Fruit fly (Drosophila melanogaster): ENCODE data around the gene beta-PheRS.

The beta-PheRS gene

dm6 chr3R:24221334-24222302 lies 30.9 kb downstream of the beta-PheRS start, which contains the start of gene twin (continued):
- TF ChIP-seq twi (tag; optimal IDR thresholded peaks at IDR 0.05) = peak; percentile 38
- no peak; the same call in 2 of the 3 replicates for TF ChIP-seq Opbp (GFP tag; IDR thresholded peaks at IDR 0.05; ENCODE audit: partially characterized antibody)
- no peak for TF ChIP-seq Lhr (GFP tag; optimal IDR thresholded peaks at IDR 0.05)
- peak; percentile 46 for TF ChIP-seq CG18476 (GFP tag; optimal IDR thresholded peaks at IDR 0.05)
- TF ChIP-seq ci (GFP tag; IDR thresholded peaks at IDR 0.05) = peak; percentile 47; the same call in 1 of the 3 replicates
- peak; percentile 51 for TF ChIP-seq CG12155 (GFP tag; optimal IDR thresholded peaks at IDR 0.05)
- TF ChIP-seq CG30403 (GFP tag; optimal IDR thresholded peaks at IDR 0.05) = peak; percentile 74
- no peak for TF ChIP-seq Jarid2 (GFP tag; optimal IDR thresholded peaks at IDR 0.05)
- peak; percentile 62 for TF ChIP-seq CG11723 (GFP tag; optimal IDR thresholded peaks at IDR 0.05)
- TF ChIP-seq CG4328 (GFP tag; optimal IDR thresholded peaks at IDR 0.05) = peak; percentile 5
- TF ChIP-seq CG2129 (GFP tag; IDR thresholded peaks at IDR 0.05; ENCODE audit: partially characterized antibody) = peak; percentile 52
- TF ChIP-seq dmrt11E (tag; optimal IDR thresholded peaks at IDR 0.05) = peak; percentile 26
- TF ChIP-seq jumu (GFP tag; optimal IDR thresholded peaks at IDR 0.05) = peak; percentile 71
- TF ChIP-seq crol (GFP tag; IDR thresholded peaks at IDR 0.05) = no peak
- no peak for TF ChIP-seq ash1 (GFP tag; optimal IDR thresholded peaks at IDR 0.05)
- TF ChIP-seq E2f2 (GFP tag; IDR thresholded peaks at IDR 0.05) = peak; percentile 83
- TF ChIP-seq NK7.1 (GFP tag; optimal IDR thresholded peaks at IDR 0.05) = peak; percentile 25
- TF ChIP-seq shn (GFP tag; optimal IDR thresholded peaks at IDR 0.05) = peak; percentile 50
- TF ChIP-seq ttk (GFP tag; IDR thresholded peaks at IDR 0.05) = no peak
- TF ChIP-seq CG1792 (GFP tag; optimal IDR thresholded peaks at IDR 0.05) = peak; percentile 24
- no peak; the same call in 1 of the 2 replicates for TF ChIP-seq CG9215 (GFP tag; IDR thresholded peaks at IDR 0.05)
- no peak for TF ChIP-seq br (optimal IDR thresholded peaks at IDR 0.05)
- peak; percentile 24 for TF ChIP-seq CG9797 (GFP tag; optimal IDR thresholded peaks at IDR 0.05)
- peak; percentile 76 for TF ChIP-seq HLH54F (GFP tag; optimal IDR thresholded peaks at IDR 0.05)
- TF ChIP-seq CG5245 (GFP tag; optimal IDR thresholded peaks at IDR 0.05) = peak; percentile 28
- TF ChIP-seq BtbVII (GFP tag; optimal IDR thresholded peaks at IDR 0.05) = no peak
- TF ChIP-seq CG8089 (GFP tag; optimal IDR thresholded peaks at IDR 0.05) = peak; percentile 42
- TF ChIP-seq CG6683 (GFP tag; optimal IDR thresholded peaks at IDR 0.05) = no peak
- peak; percentile 74 for TF ChIP-seq Dip3 (GFP tag; optimal IDR thresholded peaks at IDR 0.05)
- no peak; the same call in 1 of the 2 replicates for TF ChIP-seq onecut (GFP tag; IDR thresholded peaks at IDR 0.05)
- TF ChIP-seq Taf1 (GFP tag; IDR thresholded peaks at IDR 0.05) = no peak
- peak; percentile 59 for TF ChIP-seq CG9609 (GFP tag; optimal IDR thresholded peaks at IDR 0.05)
- no peak for TF ChIP-seq CG7357 (GFP tag; IDR thresholded peaks at IDR 0.05)
- no peak for TF ChIP-seq sc (optimal IDR thresholded peaks at IDR 0.05)
- TF ChIP-seq sc (GFP tag; optimal IDR thresholded peaks at IDR 0.05) = no peak
- TF ChIP-seq CG18619 (GFP tag; optimal IDR thresholded peaks at IDR 0.05) = peak; percentile 57
- TF ChIP-seq CTCF (GFP tag; optimal IDR thresholded peaks at IDR 0.05) = peak; percentile 20
- peak; percentile 30 for TF ChIP-seq CG3281 (GFP tag; optimal IDR thresholded peaks at IDR 0.05)
- no peak for TF ChIP-seq nau (GFP tag; optimal IDR thresholded peaks at IDR 0.05)
- no peak for TF ChIP-seq Tbp (GFP tag; optimal IDR thresholded peaks at IDR 0.05)
- peak; percentile 69 for TF ChIP-seq phol (tag; optimal IDR thresholded peaks at IDR 0.05)
- TF ChIP-seq Deaf1 (tag; optimal IDR thresholded peaks at IDR 0.05) = peak; percentile 27
- peak; percentile 68 for TF ChIP-seq CG6791 (GFP tag; IDR thresholded peaks at IDR 0.05; ENCODE audit: partially characterized antibody)
- TF ChIP-seq btn (GFP tag; optimal IDR thresholded peaks at IDR 0.05) = no peak
- TF ChIP-seq CG17568 (GFP tag; optimal IDR thresholded peaks at IDR 0.05) = no peak
- TF ChIP-seq Adf1 (GFP tag; IDR thresholded peaks at IDR 0.05) = peak; percentile 15
- peak; percentile 20 for TF ChIP-seq CG34376 (GFP tag; optimal IDR thresholded peaks at IDR 0.05)
- TF ChIP-seq dysf (GFP tag; IDR thresholded peaks at IDR 0.05) = peak; percentile 10; the same call in 2 of the 3 replicates
- TF ChIP-seq crc (GFP tag; optimal IDR thresholded peaks at IDR 0.05) = no peak
- peak; percentile 30 for TF ChIP-seq Atf3 (GFP tag; optimal IDR thresholded peaks at IDR 0.05)

Data from whole organism, embryonic.